Fruit fly (Drosophila melanogaster): ENCODE measurements around the gene MFS10.
A peak's percentile ranks its signal among the peaks of the same experiment; 100 is the strongest.

MFS10 gene

dm6 chrX:13135702-13136101 is 6.9 kb downstream of the MFS10 start (continued):
- TF ChIP-seq CG2129 (GFP tag; IDR thresholded peaks at IDR 0.05; ENCODE audit: partially characterized antibody) (no peak), Dad (GFP tag; optimal IDR thresholded peaks at IDR 0.05) (no peak), CG11695 (GFP tag; IDR thresholded peaks at IDR 0.05) (peak; percentile 54; the same call in 1 of the 3 replicates), az2 (GFP tag; optimal IDR thresholded peaks at IDR 0.05) (peak; percentile 60), zen (tag; optimal IDR thresholded peaks at IDR 0.05) (peak; percentile 20), bigmax (GFP tag; optimal IDR thresholded peaks at IDR 0.05) (no peak), CG31365 (tag; optimal IDR thresholded peaks at IDR 0.05) (no peak), CG13775 (GFP tag; optimal IDR thresholded peaks at IDR 0.05) (peak; percentile 17), CG17186 (GFP tag; optimal IDR thresholded peaks at IDR 0.05) (no peak), shn (GFP tag; optimal IDR thresholded peaks at IDR 0.05) (peak; percentile 4), CG12071 (GFP tag; optimal IDR thresholded peaks at IDR 0.05) (peak; percentile 60), hth (optimal IDR thresholded peaks at IDR 0.05) (no peak), stc (GFP tag; IDR thresholded peaks at IDR 0.05) (peak; percentile 67; the same call in 1 of the 2 replicates), Rx (GFP tag; IDR thresholded peaks at IDR 0.05) (peak; percentile 48; the same call in 1 of the 2 replicates), CG11398 (GFP tag; optimal IDR thresholded peaks at IDR 0.05) (peak; percentile 13), crc (GFP tag; optimal IDR thresholded peaks at IDR 0.05) (no peak), jigr1 (GFP tag; IDR thresholded peaks at IDR 0.05) (no peak), vvl (GFP tag; IDR thresholded peaks at IDR 0.05) (peak; percentile 85), Deaf1 (tag; optimal IDR thresholded peaks at IDR 0.05) (no peak), CG4730 (GFP tag; IDR thresholded peaks at IDR 0.05) (peak; percentile 34; the same call in 1 of the 2 replicates), Side (GFP tag; optimal IDR thresholded peaks at IDR 0.05) (peak; percentile 21), lmd (GFP tag; IDR thresholded peaks at IDR 0.05) (peak; percentile 53), ab (GFP tag; optimal IDR thresholded peaks at IDR 0.05) (no peak), CG14710 (tag; optimal IDR thresholded peaks at IDR 0.05) (peak; percentile 24), nerfin-2 (GFP tag; IDR thresholded peaks at IDR 0.05; ENCODE audit: partially characterized antibody) (no peak), ind (GFP tag; optimal IDR thresholded peaks at IDR 0.05) (peak; percentile 74), nau (GFP tag; optimal IDR thresholded peaks at IDR 0.05) (peak; percentile 33), Blimp-1 (GFP tag; optimal IDR thresholded peaks at IDR 0.05) (peak; percentile 57), CG11504 (tag; optimal IDR thresholded peaks at IDR 0.05) (peak; percentile 79), B-H1 (GFP tag; IDR thresholded peaks at IDR 0.05) (peak; percentile 16; the same call in 1 of the 3 replicates), otp (GFP tag; IDR thresholded peaks at IDR 0.05) (peak; percentile 54; the same call in 1 of the 3 replicates), ssp (GFP tag; IDR thresholded peaks at IDR 0.05) (peak; percentile 33; the same call in 1 of the 2 replicates), gce (GFP tag; IDR thresholded peaks at IDR 0.05) (0 out of 3 replicates have a peak, but pooled peaks have one; percentile 55), eyg (GFP tag; optimal IDR thresholded peaks at IDR 0.05) (no peak), CG1529 (GFP tag; optimal IDR thresholded peaks at IDR 0.05) (peak; percentile 39), HHEX (GFP tag; optimal IDR thresholded peaks at IDR 0.05) (peak; percentile 8), CG12155 (GFP tag; optimal IDR thresholded peaks at IDR 0.05) (peak; percentile 29), bab2 (GFP tag; optimal IDR thresholded peaks at IDR 0.05) (peak; percentile 51), CG43689 (GFP tag; IDR thresholded peaks at IDR 0.05) (peak; percentile 54; the same call in 1 of the 2 replicates), Usf (GFP tag; optimal IDR thresholded peaks at IDR 0.05) (no peak), bsh (GFP tag; optimal IDR thresholded peaks at IDR 0.05) (peak in 1 of 2 experiments; percentile 55), Six4 (GFP tag; optimal IDR thresholded peaks at IDR 0.05) (peak; percentile 26), wek (GFP tag; optimal IDR thresholded peaks at IDR 0.05) (peak; percentile 14), CG3995 (GFP tag; optimal IDR thresholded peaks at IDR 0.05) (no peak), Pdp1 (GFP tag; optimal IDR thresholded peaks at IDR 0.05) (peak; percentile 33 to 44), CG31224 (GFP tag; IDR thresholded peaks at IDR 0.05) (no peak), chif (GFP tag; optimal IDR thresholded peaks at IDR 0.05) (peak; percentile 42 to 56), disco-r (GFP tag; optimal IDR thresholded peaks at IDR 0.05) (peak; percentile 19), Atf6 (GFP tag; IDR thresholded peaks at IDR 0.05) (peak; percentile 43; the same call in 1 of the 2 replicates), B-H2 (GFP tag; optimal IDR thresholded peaks at IDR 0.05) (no peak), YL-1 (GFP tag; optimal IDR thresholded peaks at IDR 0.05) (no peak)

Measured in whole organism, embryonic.